Fruit fly (Drosophila melanogaster): ENCODE data around the gene ckd.

The ckd gene

dm6 chr3L:3301171-3301738 lies 43.6 kb downstream of the ckd start (continued):
- peak; percentile 61 for TF ChIP-seq Lpt (GFP tag; optimal IDR thresholded peaks at IDR 0.05)
- TF ChIP-seq CG6792 (GFP tag; optimal IDR thresholded peaks at IDR 0.05) = peak; percentile 24
- peak; percentile 36 for TF ChIP-seq CG3919 (GFP tag; optimal IDR thresholded peaks at IDR 0.05)
- TF ChIP-seq OdsH (GFP tag; optimal IDR thresholded peaks at IDR 0.05) = peak; percentile 63
- peak; percentile 4 for TF ChIP-seq Ets96B (tag; optimal IDR thresholded peaks at IDR 0.05)
- TF ChIP-seq net (GFP tag; optimal IDR thresholded peaks at IDR 0.05) = peak; percentile 39
- TF ChIP-seq CG32006 (GFP tag; optimal IDR thresholded peaks at IDR 0.05) = peak; percentile 74
- TF ChIP-seq Eip93F (GFP tag; optimal IDR thresholded peaks at IDR 0.05) = no peak
- TF ChIP-seq achi (GFP tag; optimal IDR thresholded peaks at IDR 0.05) = peak; percentile 42
- TF ChIP-seq eg (GFP tag; IDR thresholded peaks at IDR 0.05) = peak; percentile 79; the same call in 2 of the 3 replicates
- TF ChIP-seq dac (GFP tag; optimal IDR thresholded peaks at IDR 0.05) = peak; percentile 12
- peak; percentile 20 for TF ChIP-seq acj6 (GFP tag; optimal IDR thresholded peaks at IDR 0.05)
- TF ChIP-seq CG16779 (tag; optimal IDR thresholded peaks at IDR 0.05) = no peak
- peak; percentile 66 for TF ChIP-seq vri (GFP tag; optimal IDR thresholded peaks at IDR 0.05)
- peak; percentile 16 for TF ChIP-seq Hr39 (GFP tag; optimal IDR thresholded peaks at IDR 0.05)

dm6 chr3L:3303087-3303526 lies 45.4 kb downstream of the ckd start, which contains the start of gene CG14968:
Gene CG14968, minus strand, starts transcription at chr3L:3303112.
- TF ChIP-seq CG9139 (GFP tag; optimal IDR thresholded peaks at IDR 0.05) (peak; percentile 77), eg (GFP tag; IDR thresholded peaks at IDR 0.05) (peak; percentile 97), Eip93F (GFP tag; optimal IDR thresholded peaks at IDR 0.05) (peak; percentile 94), CG4318 (GFP tag; optimal IDR thresholded peaks at IDR 0.05) (peak; percentile 89), CG34406 (GFP tag; optimal IDR thresholded peaks at IDR 0.05) (peak; percentile 97), cyc (GFP tag; optimal IDR thresholded peaks at IDR 0.05) (peak; percentile 96), CG15336 (GFP tag; IDR thresholded peaks at IDR 0.05) (peak; percentile 97), Sox15 (GFP tag; optimal IDR thresholded peaks at IDR 0.05) (peak; percentile 88), CG3032 (tag; optimal IDR thresholded peaks at IDR 0.05) (peak; percentile 88), Hr38 (GFP tag; optimal IDR thresholded peaks at IDR 0.05) (no peak), ss (GFP tag; optimal IDR thresholded peaks at IDR 0.05) (peak; percentile 79 to 89), dsx (GFP tag; optimal IDR thresholded peaks at IDR 0.05; ENCODE audit: poor library complexity, severe bottlenecking) (peak; percentile 91), dac (GFP tag; optimal IDR thresholded peaks at IDR 0.05) (peak; percentile 83), Sox102F (GFP tag; optimal IDR thresholded peaks at IDR 0.05) (peak; percentile 93), CG7368 (GFP tag; optimal IDR thresholded peaks at IDR 0.05) (peak; percentile 91), CG6792 (GFP tag; optimal IDR thresholded peaks at IDR 0.05) (peak; percentile 92), CG10631 (GFP tag; optimal IDR thresholded peaks at IDR 0.05) (peak; percentile 89), Eip75B (GFP tag; optimal IDR thresholded peaks at IDR 0.05) (peak; percentile 88), topi (GFP tag; optimal IDR thresholded peaks at IDR 0.05) (peak; percentile 97), CG6276 (GFP tag; optimal IDR thresholded peaks at IDR 0.05) (peak; percentile 93), achi (GFP tag; optimal IDR thresholded peaks at IDR 0.05) (peak; percentile 95), CG31627 (GFP tag; optimal IDR thresholded peaks at IDR 0.05) (peak; percentile 89), acj6 (GFP tag; optimal IDR thresholded peaks at IDR 0.05) (peak; percentile 95), CG11762 (GFP tag; optimal IDR thresholded peaks at IDR 0.05; ENCODE audit: insufficient read depth) (peak; percentile 88), Eip78C (GFP tag) (peak; percentile 98), fd85E (GFP tag; optimal IDR thresholded peaks at IDR 0.05) (peak; percentile 86), Ets96B (tag; optimal IDR thresholded peaks at IDR 0.05) (peak; percentile 94), Blimp-1 (GFP tag; optimal IDR thresholded peaks at IDR 0.05) (peak; percentile 89), spab (GFP tag; optimal IDR thresholded peaks at IDR 0.05) (peak; percentile 80), vri (GFP tag; optimal IDR thresholded peaks at IDR 0.05) (peak; percentile 92), CG6854 (GFP tag; optimal IDR thresholded peaks at IDR 0.05) (peak; percentile 92), CG32006 (GFP tag; optimal IDR thresholded peaks at IDR 0.05) (peak; percentile 93), CG8119 (GFP tag; IDR thresholded peaks at IDR 0.05) (peak; percentile 97), Hr39 (GFP tag; optimal IDR thresholded peaks at IDR 0.05) (peak; percentile 84), CG16779 (tag; optimal IDR thresholded peaks at IDR 0.05) (peak; percentile 78), CG3919 (GFP tag; optimal IDR thresholded peaks at IDR 0.05) (peak; percentile 97), CG11294 (GFP tag; IDR thresholded peaks at IDR 0.05) (peak; percentile 94), CG11902 (GFP tag; optimal IDR thresholded peaks at IDR 0.05) (peak; percentile 93), OdsH (GFP tag; optimal IDR thresholded peaks at IDR 0.05) (peak; percentile 97), Gug (GFP tag; IDR thresholded peaks at IDR 0.05) (peak; percentile 95), Hr4 (GFP tag; optimal IDR thresholded peaks at IDR 0.05) (peak; percentile 88), Lpt (GFP tag; optimal IDR thresholded peaks at IDR 0.05) (peak; percentile 88), CG6163 (GFP tag; IDR thresholded peaks at IDR 0.05) (peak; percentile 99), net (GFP tag; optimal IDR thresholded peaks at IDR 0.05) (peak; percentile 92), Sox14 (GFP tag; optimal IDR thresholded peaks at IDR 0.05) (peak; percentile 87), CG6808 (GFP tag; optimal IDR thresholded peaks at IDR 0.05) (peak; percentile 76)
